Worm (Caenorhabditis elegans) whole organism, L4/young adult: ENCODE measurements around the gene C04E7.3.

Source experiments
- W03F9.2 ChIP-seq: fragments of 150-350 bp; optimal IDR thresholded peaks from 2 replicates; lab custom pipeline; 2014; ENCODE audit warnings: missing biosample characterization, missing genetic modification characterization
- him-1 ChIP-seq: sonication (generic microtip); optimal IDR thresholded peaks from 2 replicates; lab custom pipeline; 2016; ENCODE audit warnings: missing genotype, missing genetic modification reagents, missing genetic modification characterization, missing compliant biosample characterization

- TF ChIP-seq him-1 (tag; lab: Kevin White, UChicago) (no peak), W03F9.2 (tag; lab: Kevin White, UChicago) (no peak)
These were observed 42.0 kb downstream of the C04E7.3 start for ce11 chrX:305057-305456.
